Fruit fly (Drosophila melanogaster): ENCODE results near the gene Grp170.

Grp170 gene

dm6 chrX:2318369-2318768 is 43.5 kb upstream of the Grp170 start (continued):
- no peak for TF ChIP-seq Hmx (GFP tag; optimal IDR thresholded peaks at IDR 0.05)
- TF ChIP-seq HmgZ (tag; optimal IDR thresholded peaks at IDR 0.05), result no peak
- no peak for TF ChIP-seq CG11398 (GFP tag; optimal IDR thresholded peaks at IDR 0.05)
- TF ChIP-seq E2f2 (GFP tag; IDR thresholded peaks at IDR 0.05), result 0 out of 2 replicates have a peak, but pooled peaks have one; percentile 23
- TF ChIP-seq row (GFP tag; IDR thresholded peaks at IDR 0.05), result peak; percentile 89
- peak; percentile 69 for TF ChIP-seq E2f1 (GFP tag; IDR thresholded peaks at IDR 0.05)
- peak; percentile 14 for TF ChIP-seq Deaf1 (tag; optimal IDR thresholded peaks at IDR 0.05)
- TF ChIP-seq Ada2b (GFP tag; IDR thresholded peaks at IDR 0.05), result peak; percentile 50; the same call in 1 of the 2 replicates
- peak; percentile 81 for TF ChIP-seq CG17361 (GFP tag; IDR thresholded peaks at IDR 0.05)
- no peak for TF ChIP-seq Bgb (GFP tag; IDR thresholded peaks at IDR 0.05; ENCODE audit: partially characterized antibody)
- TF ChIP-seq CG10366 (GFP tag; IDR thresholded peaks at IDR 0.05), result peak; percentile 57
- peak; percentile 82 for TF ChIP-seq dmrt99B (tag; optimal IDR thresholded peaks at IDR 0.05)
- peak in 1 of 2 experiments; percentile 55 for TF ChIP-seq dpn (GFP tag; optimal IDR thresholded peaks at IDR 0.05)
- peak; percentile 16 for TF ChIP-seq Nf-YB (GFP tag; optimal IDR thresholded peaks at IDR 0.05)
- TF ChIP-seq CG14860 (GFP tag; IDR thresholded peaks at IDR 0.05; ENCODE audit: partially characterized antibody), result no peak
- TF ChIP-seq gsb (GFP tag; IDR thresholded peaks at IDR 0.05), result 0 out of 2 replicates have a peak, but pooled peaks have one; percentile 9
- TF ChIP-seq CG12769 (tag; optimal IDR thresholded peaks at IDR 0.05), result peak; percentile 58
- TF ChIP-seq Atf3 (GFP tag; optimal IDR thresholded peaks at IDR 0.05), result no peak
- TF ChIP-seq CG42726 (GFP tag; IDR thresholded peaks at IDR 0.05; ENCODE audit: partially characterized antibody), result no peak
- TF ChIP-seq br (optimal IDR thresholded peaks at IDR 0.05), result no peak
- peak; percentile 73 for TF ChIP-seq CG14667 (GFP tag; IDR thresholded peaks at IDR 0.05)
- no peak for TF ChIP-seq CG34376 (GFP tag; optimal IDR thresholded peaks at IDR 0.05)
- peak in 1 of 3 experiments; percentile 36 for TF ChIP-seq lola (GFP tag; optimal IDR thresholded peaks at IDR 0.05)
- TF ChIP-seq wdn (GFP tag; IDR thresholded peaks at IDR 0.05), result no peak
- no peak for TF ChIP-seq abd-A (tag; optimal IDR thresholded peaks at IDR 0.05)
- no peak for TF ChIP-seq hth (optimal IDR thresholded peaks at IDR 0.05)
- TF ChIP-seq CG15601 (tag; optimal IDR thresholded peaks at IDR 0.05), result peak; percentile 43
- TF ChIP-seq onecut (GFP tag; IDR thresholded peaks at IDR 0.05), result peak; percentile 47
- peak; percentile 10 for TF ChIP-seq CG18619 (GFP tag; optimal IDR thresholded peaks at IDR 0.05)
- peak; percentile 47 for TF ChIP-seq CG30403 (GFP tag; optimal IDR thresholded peaks at IDR 0.05)
- peak; percentile 73 for TF ChIP-seq CG31441 (GFP tag; IDR thresholded peaks at IDR 0.05)
- 0 out of 2 replicates have a peak, but pooled peaks have one; percentile 8 for TF ChIP-seq CG9932 (GFP tag; IDR thresholded peaks at IDR 0.05)
- peak; percentile 71 for TF ChIP-seq Gsc (GFP tag; IDR thresholded peaks at IDR 0.05)
- no peak for TF ChIP-seq CG1233 (GFP tag; optimal IDR thresholded peaks at IDR 0.05)
- peak; percentile 40 for TF ChIP-seq Hmr (GFP tag; optimal IDR thresholded peaks at IDR 0.05)
- peak; percentile 25 for TF ChIP-seq Hr3 (GFP tag; optimal IDR thresholded peaks at IDR 0.05)
- peak; percentile 11 for TF ChIP-seq CG8944 (GFP tag; optimal IDR thresholded peaks at IDR 0.05)
- TF ChIP-seq CG4617 (GFP tag; optimal IDR thresholded peaks at IDR 0.05; ENCODE audit: borderline replicate concordance), result no peak
- no peak for TF ChIP-seq CG3163 (GFP tag; optimal IDR thresholded peaks at IDR 0.05)
- TF ChIP-seq CHES-1-like (GFP tag; optimal IDR thresholded peaks at IDR 0.05), result no peak
- TF ChIP-seq Oaz (GFP tag; IDR thresholded peaks at IDR 0.05), result 0 out of 2 replicates have a peak, but pooled peaks have one; percentile 32
- TF ChIP-seq Vsx1 (GFP tag; optimal IDR thresholded peaks at IDR 0.05), result no peak
- TF ChIP-seq Dll (GFP tag; IDR thresholded peaks at IDR 0.05; ENCODE audit: partially characterized antibody), result no peak
- TF ChIP-seq TFAM (GFP tag; optimal IDR thresholded peaks at IDR 0.05), result no peak
- peak; percentile 35 for TF ChIP-seq shn (GFP tag; optimal IDR thresholded peaks at IDR 0.05)
- peak; percentile 75 for TF ChIP-seq sisA (GFP tag; IDR thresholded peaks at IDR 0.05)
- TF ChIP-seq tap (tag; optimal IDR thresholded peaks at IDR 0.05), result peak; percentile 25
- TF ChIP-seq CG7745 (tag; optimal IDR thresholded peaks at IDR 0.05), result no peak
- TF ChIP-seq gsb-n (tag; optimal IDR thresholded peaks at IDR 0.05), result peak; percentile 31
- no peak for TF ChIP-seq CG6254 (GFP tag; optimal IDR thresholded peaks at IDR 0.05)
- TF ChIP-seq Dad (GFP tag; optimal IDR thresholded peaks at IDR 0.05), result no peak

All from whole organism, embryonic.